Worm (Caenorhabditis elegans) whole organism, L4 larva: ENCODE data around the gene acox-1.5.

Experiments
- lir-3 ChIP-seq: sonication (generic microtip); optimal IDR thresholded peaks from 2 replicates; lab custom pipeline; 2016; ENCODE audit warnings: mild to moderate bottlenecking, missing genetic modification characterization, missing compliant biosample characterization
- rbr-2 ChIP-seq: sonication (generic microtip); optimal IDR thresholded peaks from 2 replicates; lab custom pipeline; 2016; ENCODE audit warnings: missing genotype, missing genetic modification characterization, missing compliant biosample characterization
- zip-11 ChIP-seq: fragments of 200-800 bp; sonication (Bioruptor generic); IDR thresholded peaks from 2 replicates; pipeline ENCODE4 v1.3.6; 2022; ENCODE audit warnings: missing genetic modification characterization, missing compliant biosample characterization

- TF ChIP-seq rbr-2 (no peak), lir-3 (tag; lab: Kevin White, UChicago) (no peak), zip-11 (no peak)
Observed at ce11 chrIII:9568451-9568850, 23.5 kb downstream of the acox-1.5 start, which contains the start of gene C48B4.13.
